Fruit fly (Drosophila melanogaster) whole organism, prepupa: ENCODE results near the gene mamo.

Experiments used
- Blimp-1 ChIP-seq: fragments of 200-800 bp; sonication (Bioruptor generic); optimal IDR thresholded peaks from 3 replicates; lab custom pipeline; 2017; ENCODE audit warnings: missing biosample characterization, missing genetic modification characterization, mild to moderate bottlenecking, moderate library complexity, missing genetic modification reagents
- CG10631 ChIP-seq: fragments of 200-800 bp; sonication (Bioruptor generic); optimal IDR thresholded peaks from 2 replicates; lab custom pipeline; 2016; ENCODE audit warnings: missing biosample characterization, missing genetic modification characterization
- CG10669 ChIP-seq: fragments of 200-800 bp; sonication (Bioruptor generic); optimal IDR thresholded peaks from 3 replicates; lab custom pipeline; 2018; ENCODE audit warnings: missing biosample characterization, mild to moderate bottlenecking, missing genetic modification characterization, moderate library complexity
- CG11294 ChIP-seq: fragments of 200-800 bp; sonication (Bioruptor generic); IDR thresholded peaks from 2 replicates; pipeline ENCODE4 v1.3.6; 2022; ENCODE audit warnings: missing biosample characterization, missing genetic modification characterization
- CG11762 ChIP-seq: fragments of 200-800 bp; sonication (Bioruptor generic); optimal IDR thresholded peaks from 3 replicates; lab custom pipeline; 2016; ENCODE audit warnings: missing biosample characterization, missing genetic modification characterization; ENCODE audit not compliant: insufficient read depth
- CG15336 ChIP-seq: fragments of 200-800 bp; sonication (Bioruptor generic); IDR thresholded peaks from 2 replicates; pipeline ENCODE4 v1.3.6; 2022; ENCODE audit warnings: missing biosample characterization, missing genetic modification characterization
- CG1621 ChIP-seq: fragments of 200-800 bp; sonication (Bioruptor generic); optimal IDR thresholded peaks from 3 replicates; lab custom pipeline; 2018; ENCODE audit warnings: missing biosample characterization, mild to moderate bottlenecking, missing genetic modification characterization
- CG3032 ChIP-seq: fragments of 200-800 bp; optimal IDR thresholded peaks from 2 replicates; lab custom pipeline; 2019; ENCODE audit warnings: missing biosample characterization, mild to moderate bottlenecking, missing genetic modification characterization, moderate library complexity
- CG32006 ChIP-seq: fragments of 200-800 bp; sonication (Bioruptor generic); optimal IDR thresholded peaks from 3 replicates; lab custom pipeline; 2017; ENCODE audit warnings: missing biosample characterization, mild to moderate bottlenecking, missing genetic modification characterization
- CG34406 ChIP-seq: fragments of 200-800 bp; sonication (Bioruptor generic); optimal IDR thresholded peaks from 3 replicates; lab custom pipeline; 2016; ENCODE audit warnings: missing biosample characterization, missing genetic modification characterization
- CG3919 ChIP-seq: fragments of 200-800 bp; sonication (Bioruptor generic); optimal IDR thresholded peaks from 3 replicates; lab custom pipeline; 2016; ENCODE audit warnings: missing biosample characterization, missing genetic modification characterization
- CG4318 ChIP-seq: fragments of 200-800 bp; sonication (Bioruptor generic); optimal IDR thresholded peaks from 3 replicates; lab custom pipeline; 2017; ENCODE audit warnings: missing biosample characterization, mild to moderate bottlenecking, missing genetic modification characterization
- CG6163 ChIP-seq: fragments of 200-800 bp; sonication (Bioruptor generic); IDR thresholded peaks from 3 replicates; pipeline ENCODE4 v1.3.6; 2022; ENCODE audit warnings: missing biosample characterization, missing genetic modification characterization
- CG6276 ChIP-seq: fragments of 200-800 bp; sonication (Bioruptor generic); optimal IDR thresholded peaks from 2 replicates; lab custom pipeline; 2017; ENCODE audit warnings: missing biosample characterization, mild to moderate bottlenecking, missing genetic modification characterization
- CG6792 ChIP-seq: fragments of 200-800 bp; sonication (Bioruptor generic); optimal IDR thresholded peaks from 3 replicates; lab custom pipeline; 2016; ENCODE audit warnings: missing biosample characterization, missing genetic modification characterization
- CG6808 ChIP-seq: fragments of 200-800 bp; sonication (Bioruptor generic); optimal IDR thresholded peaks from 3 replicates; lab custom pipeline; 2017; ENCODE audit warnings: missing biosample characterization, missing genetic modification characterization, mild to moderate bottlenecking, moderate library complexity, missing genetic modification reagents
- CG6854 ChIP-seq: fragments of 200-800 bp; sonication (Bioruptor generic); optimal IDR thresholded peaks from 2 replicates; lab custom pipeline; 2017; ENCODE audit warnings: missing biosample characterization, mild to moderate bottlenecking, missing genetic modification characterization
- CG7368 ChIP-seq: fragments of 200-800 bp; sonication (Bioruptor generic); optimal IDR thresholded peaks from 3 replicates; lab custom pipeline; 2016; ENCODE audit warnings: missing biosample characterization, missing genetic modification characterization
- CG8119 ChIP-seq: fragments of 200-800 bp; sonication (Bioruptor generic); IDR thresholded peaks from 3 replicates; pipeline ENCODE4 v1.3.6; 2022; ENCODE audit warnings: missing biosample characterization, missing genetic modification characterization
- CG8319 ChIP-seq: fragments of 200-800 bp; sonication (Bioruptor generic); optimal IDR thresholded peaks from 3 replicates; lab custom pipeline; 2016; ENCODE audit warnings: missing biosample characterization, missing genetic modification characterization
- CG8632 ChIP-seq: fragments of 200-800 bp; sonication (Bioruptor generic); optimal IDR thresholded peaks from 3 replicates; lab custom pipeline; 2016; ENCODE audit warnings: missing biosample characterization, missing genetic modification characterization
- Eip75B ChIP-seq: fragments of 200-800 bp; sonication (Bioruptor generic); optimal IDR thresholded peaks from 3 replicates; lab custom pipeline; 2016; ENCODE audit warnings: missing biosample characterization, missing genetic modification characterization
- Eip78C ChIP-seq: fragments of 200-800 bp; sonication (Bioruptor generic); peaks from one replicate; lab custom pipeline; 2016; ENCODE audit warnings: missing biosample characterization, missing genetic modification characterization
- Eip93F ChIP-seq: fragments of 200-800 bp; sonication (Bioruptor generic); optimal IDR thresholded peaks from 2 replicates; lab custom pipeline; 2016; ENCODE audit warnings: missing biosample characterization, mild to moderate bottlenecking, missing genetic modification characterization
- Ets21C ChIP-seq: fragments of 200-800 bp; sonication (Bioruptor generic); optimal IDR thresholded peaks from 3 replicates; lab custom pipeline; 2016; ENCODE audit warnings: missing biosample characterization, missing genetic modification characterization
- Ets96B ChIP-seq: fragments of 200-800 bp; optimal IDR thresholded peaks from 2 replicates; lab custom pipeline; 2019; ENCODE audit warnings: missing biosample characterization, mild to moderate bottlenecking, missing genetic modification characterization, moderate library complexity
- Gug ChIP-seq: fragments of 200-800 bp; sonication (Bioruptor generic); IDR thresholded peaks from 2 replicates; pipeline ENCODE4 v1.3.6; 2022; ENCODE audit warnings: missing biosample characterization, missing genetic modification characterization
- Hr38 ChIP-seq: sonication (Bioruptor generic); optimal IDR thresholded peaks from 2 replicates; lab custom pipeline; 2016; ENCODE audit warnings: missing biosample characterization, missing genetic modification characterization
- Hr4 ChIP-seq: fragments of 200-800 bp; sonication (Bioruptor generic); optimal IDR thresholded peaks from 3 replicates; lab custom pipeline; 2016; ENCODE audit warnings: missing biosample characterization, missing genetic modification characterization
- Lpt ChIP-seq: fragments of 200-800 bp; sonication (Bioruptor generic); optimal IDR thresholded peaks from 3 replicates; lab custom pipeline; 2016; ENCODE audit warnings: missing biosample characterization, missing genetic modification characterization
- Smox ChIP-seq: fragments of 200-800 bp; sonication (Bioruptor generic); optimal IDR thresholded peaks from 3 replicates; lab custom pipeline; 2016; ENCODE audit warnings: missing biosample characterization, missing genetic modification characterization
- Sox102F ChIP-seq: fragments of 200-800 bp; sonication (Bioruptor generic); optimal IDR thresholded peaks from 2 replicates; lab custom pipeline; 2016; ENCODE audit warnings: missing biosample characterization, mild to moderate bottlenecking, missing genetic modification characterization
- Sox14 ChIP-seq: fragments of 200-800 bp; sonication (Bioruptor generic); optimal IDR thresholded peaks from 3 replicates; lab custom pipeline; 2016; ENCODE audit warnings: missing biosample characterization, missing genetic modification characterization
- achi ChIP-seq: fragments of 200-800 bp; sonication (Bioruptor generic); optimal IDR thresholded peaks from 3 replicates; lab custom pipeline; 2016; ENCODE audit warnings: missing biosample characterization, missing genetic modification characterization
- acj6 ChIP-seq: fragments of 200-800 bp; sonication (Bioruptor generic); optimal IDR thresholded peaks from 3 replicates; lab custom pipeline; 2016; ENCODE audit warnings: missing biosample characterization, missing genetic modification characterization
- cyc ChIP-seq: fragments of 200-800 bp; sonication (Bioruptor generic); optimal IDR thresholded peaks from 3 replicates; lab custom pipeline; 2016; ENCODE audit warnings: missing biosample characterization, missing genetic modification characterization
- dsx ChIP-seq: fragments of 200-800 bp; optimal IDR thresholded peaks from 3 replicates; lab custom pipeline; 2019; ENCODE audit warnings: missing biosample characterization, mild to moderate bottlenecking, missing genetic modification characterization, moderate library complexity; ENCODE audit not compliant: poor library complexity, severe bottlenecking
- eg ChIP-seq: fragments of 200-800 bp; sonication (Bioruptor generic); IDR thresholded peaks from 3 replicates; pipeline ENCODE4 v1.3.6; 2022; ENCODE audit warnings: missing biosample characterization, missing genetic modification characterization
- esn ChIP-seq: fragments of 200-800 bp; sonication (Bioruptor generic); optimal IDR thresholded peaks from 2 replicates; lab custom pipeline; 2016; ENCODE audit warnings: missing biosample characterization, mild to moderate bottlenecking, missing genetic modification characterization, moderate library complexity
- fd59A ChIP-seq: fragments of 200-800 bp; sonication (Bioruptor generic); optimal IDR thresholded peaks from 2 replicates; lab custom pipeline; 2017; ENCODE audit warnings: missing biosample characterization, mild to moderate bottlenecking, missing genetic modification characterization, missing genetic modification reagents
- fkh ChIP-seq: fragments of 200-800 bp; sonication (Bioruptor generic); optimal IDR thresholded peaks from 3 replicates; lab custom pipeline; 2017; ENCODE audit warnings: missing biosample characterization, mild to moderate bottlenecking, missing genetic modification characterization, moderate library complexity
- lz ChIP-seq: fragments of 200-800 bp; sonication (Bioruptor generic); optimal IDR thresholded peaks from 3 replicates; lab custom pipeline; 2016; ENCODE audit warnings: missing biosample characterization, missing genetic modification characterization
- net ChIP-seq: fragments of 200-800 bp; sonication (Bioruptor generic); optimal IDR thresholded peaks from 3 replicates; lab custom pipeline; 2016; ENCODE audit warnings: missing biosample characterization, missing genetic modification characterization
- pdm3 ChIP-seq: fragments of 200-800 bp; sonication (Bioruptor generic); optimal IDR thresholded peaks from 3 replicates; lab custom pipeline; 2016; ENCODE audit warnings: missing biosample characterization, missing genetic modification characterization
- salr ChIP-seq, 2 experiments: fragments of 200-800 bp; sonication (Bioruptor generic); optimal IDR thresholded peaks; 3 replicates each; lab custom pipeline; 2016 to 2018; ENCODE audit warnings: missing biosample characterization in 2 of 2, missing genetic modification characterization in 2 of 2, mild to moderate bottlenecking in 1 of 2
- spab ChIP-seq: fragments of 200-800 bp; sonication (Bioruptor generic); optimal IDR thresholded peaks from 2 replicates; lab custom pipeline; 2017; ENCODE audit warnings: missing biosample characterization, mild to moderate bottlenecking, missing genetic modification characterization, missing genetic modification reagents
- ss ChIP-seq, 2 experiments: fragments of 200-800 bp; sonication (Bioruptor generic); optimal IDR thresholded peaks; 2 replicates in 1 of 2; 3 replicates in 1 of 2; lab custom pipeline; 2017 to 2018; ENCODE audit warnings: mild to moderate bottlenecking in 2 of 2, missing biosample characterization in 2 of 2, missing genetic modification characterization in 2 of 2, moderate library complexity in 1 of 2
- svp ChIP-seq: fragments of 200-800 bp; sonication (Bioruptor generic); peaks from one replicate; lab custom pipeline; 2016; ENCODE audit warnings: missing biosample characterization, missing genetic modification characterization
- topi ChIP-seq: fragments of 200-800 bp; sonication (Bioruptor generic); optimal IDR thresholded peaks from 3 replicates; lab custom pipeline; 2016; ENCODE audit warnings: missing biosample characterization, missing genetic modification characterization
- vri ChIP-seq: fragments of 200-800 bp; sonication (Bioruptor generic); optimal IDR thresholded peaks from 3 replicates; lab custom pipeline; 2016; ENCODE audit warnings: missing biosample characterization, mild to moderate bottlenecking, missing genetic modification characterization

The mamo gene

DNA sequence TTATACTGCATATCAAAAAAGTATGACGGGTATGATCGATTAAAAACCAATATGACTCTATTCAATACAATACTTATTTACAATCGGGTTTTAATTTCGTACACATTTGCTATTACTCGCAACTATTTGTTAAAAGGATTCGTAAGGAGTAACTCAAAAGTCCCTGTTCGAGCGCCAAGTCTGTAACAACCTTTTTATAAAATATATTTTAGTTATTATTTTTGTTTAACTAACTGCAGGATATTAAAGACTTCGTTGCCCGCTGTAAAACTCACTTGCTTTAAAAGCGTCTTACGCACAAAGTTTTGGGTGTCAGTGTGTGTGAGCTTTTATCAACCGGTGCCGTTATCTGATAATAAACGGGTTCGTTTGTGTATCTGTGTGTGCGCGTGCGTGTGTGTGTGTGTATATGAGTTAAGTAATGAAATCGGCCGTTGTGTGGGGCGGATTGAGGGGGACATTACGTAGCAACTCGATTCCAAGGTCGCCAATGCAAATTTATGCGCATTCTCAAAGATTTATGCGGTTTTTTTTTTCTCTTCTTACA, 99.4 kb downstream of the mamo start (continued):
- TF ChIP-seq CG8119 (peak; percentile 73), CG1621 (tag; lab: Kevin White, UChicago) (peak; percentile 67), CG6792 (peak; percentile 75), salr (GFP tag; optimal IDR thresholded peaks at IDR 0.05; lab: Kevin White, UChicago) (peak; percentile 65 to 72), Eip93F (GFP tag; lab: Kevin White, UChicago) (peak; percentile 39), CG15336 (GFP tag; lab: Robert Waterston, UW) (peak; percentile 61), net (peak; percentile 71), Sox102F (GFP tag; lab: Kevin White, UChicago) (peak; percentile 80), CG10669 (GFP tag; lab: Kevin White, UChicago) (peak; percentile 86), pdm3 (GFP tag; lab: Kevin White, UChicago) (peak; percentile 81), lz (GFP tag; lab: Kevin White, UChicago) (peak; percentile 86), Smox (GFP tag; lab: Kevin White, UChicago) (peak; percentile 76), Blimp-1 (GFP tag; lab: Kevin White, UChicago) (peak; percentile 63), CG6276 (peak; percentile 52), Sox14 (GFP tag; lab: Kevin White, UChicago) (peak; percentile 69), Eip78C (GFP tag; lab: Kevin White, UChicago) (peak; percentile 95), topi (GFP tag; lab: Kevin White, UChicago) (peak; percentile 85), Hr4 (GFP tag; lab: Kevin White, UChicago) (peak; percentile 77), cyc (peak; percentile 72), CG32006 (GFP tag; lab: Kevin White, UChicago) (peak; percentile 89), CG8632 (GFP tag; lab: Kevin White, UChicago) (peak; percentile 72), vri (GFP tag; lab: Kevin White, UChicago) (peak; percentile 96), dsx (peak; percentile 42), acj6 (GFP tag; lab: Kevin White, UChicago) (peak; percentile 81), CG8319 (GFP tag; lab: Kevin White, UChicago) (peak; percentile 61), Ets96B (tag; lab: Kevin White, UChicago) (peak; percentile 84), CG6854 (peak; percentile 12), achi (GFP tag; lab: Kevin White, UChicago) (peak; percentile 81), Hr38 (GFP tag; lab: Kevin White, UChicago) (no peak), fd59A (GFP tag; lab: Kevin White, UChicago) (peak; percentile 81), CG3032 (tag; lab: Kevin White, UChicago) (peak; percentile 85), CG3919 (peak; percentile 79), CG6163 (GFP tag; lab: Robert Waterston, UW) (peak; percentile 79), svp (GFP tag; lab: Kevin White, UChicago) (peak; percentile 89), CG11294 (GFP tag; lab: Robert Waterston, UW) (no peak), CG6808 (peak; percentile 64), CG7368 (GFP tag; lab: Kevin White, UChicago) (peak; percentile 26)

DNA sequence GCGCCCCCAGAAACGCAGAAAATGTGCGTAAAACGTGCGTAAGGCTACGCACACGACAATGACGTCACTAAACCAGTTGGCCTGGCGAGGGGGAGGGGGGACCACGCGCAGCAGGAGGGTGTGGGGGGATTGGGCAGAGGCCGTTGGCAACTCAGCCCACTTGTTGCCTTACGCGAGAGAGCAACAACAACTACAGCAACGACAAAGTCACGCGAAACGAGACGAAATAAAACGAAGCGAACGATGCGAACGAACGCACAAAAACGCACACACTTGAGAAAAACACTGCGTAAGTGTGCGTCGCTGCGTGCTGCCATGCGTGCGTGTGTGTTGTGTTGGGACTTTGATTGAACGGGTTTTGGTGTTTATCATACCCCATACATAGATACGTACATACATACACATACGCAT, 99.9 kb downstream of the mamo start:
- TF ChIP-seq CG8319 (GFP tag; lab: Kevin White, UChicago) (no peak), Hr38 (GFP tag; lab: Kevin White, UChicago) (no peak), esn (GFP tag; lab: Kevin White, UChicago) (no peak), spab (GFP tag; lab: Kevin White, UChicago) (no peak), CG11762 (GFP tag; lab: Kevin White, UChicago) (no peak), CG4318 (no peak), Gug (GFP tag; lab: Robert Waterston, UW) (peak; percentile 45; the same call in 1 of the 2 replicates), achi (GFP tag; lab: Kevin White, UChicago) (no peak), CG34406 (no peak), CG10631 (GFP tag; lab: Kevin White, UChicago) (no peak), CG7368 (GFP tag; lab: Kevin White, UChicago) (no peak), CG1621 (tag; lab: Kevin White, UChicago) (no peak), dsx (peak; percentile 78), CG6163 (GFP tag; lab: Robert Waterston, UW) (peak; percentile 42; the same call in 2 of the 3 replicates), ss (GFP tag; optimal IDR thresholded peaks at IDR 0.05; lab: Kevin White, UChicago) (peak in 1 of 2 experiments; percentile 88), Eip75B (GFP tag; lab: Kevin White, UChicago) (no peak), fkh (GFP tag; lab: Kevin White, UChicago) (no peak), fd59A (GFP tag; lab: Kevin White, UChicago) (no peak), eg (GFP tag; lab: Robert Waterston, UW) (peak; percentile 35; the same call in 1 of the 3 replicates), Ets21C (GFP tag; lab: Kevin White, UChicago) (no peak), Smox (GFP tag; lab: Kevin White, UChicago) (no peak), pdm3 (GFP tag; lab: Kevin White, UChicago) (no peak), Lpt (GFP tag; lab: Kevin White, UChicago) (no peak)
